Worm (Caenorhabditis elegans) whole organism, L4 larva: ENCODE data around the gene vit-5.

Source experiments
- D1046.2 ChIP-seq: fragments of 200-800 bp; sonication (Bioruptor generic); IDR thresholded peaks from 2 replicates; pipeline ENCODE4 v1.3.6; 2022; ENCODE audit warnings: missing genetic modification characterization, missing compliant biosample characterization
- F37D6.2 ChIP-seq: sonication (generic microtip); optimal IDR thresholded peaks from 2 replicates; lab custom pipeline; 2016; ENCODE audit warnings: mild to moderate bottlenecking, missing genetic modification characterization, missing compliant biosample characterization
- T20F7.1 ChIP-seq: fragments of 200-800 bp; sonication (Bioruptor generic); optimal IDR thresholded peaks from 2 replicates; lab custom pipeline; 2018; ENCODE audit warnings: mild to moderate bottlenecking, missing genetic modification characterization, missing compliant biosample characterization
- Y75B8A.6 ChIP-seq: fragments of 200-800 bp; sonication (Bioruptor generic); IDR thresholded peaks from 2 replicates; pipeline ENCODE4 v1.3.6; 2022; ENCODE audit warnings: missing genetic modification reagents, missing genetic modification characterization, missing compliant biosample characterization
- aha-1 ChIP-seq: fragments of 150-350 bp; peaks from one replicate; lab custom pipeline; 2014; ENCODE audit warnings: missing biosample characterization, missing genetic modification characterization
- ceh-28 ChIP-seq: fragments of 150-350 bp; optimal IDR thresholded peaks from 2 replicates; lab custom pipeline; 2014; ENCODE audit warnings: missing biosample characterization, missing genetic modification reagents, missing genetic modification characterization
- ceh-32 ChIP-seq: sonication (generic microtip); optimal IDR thresholded peaks from 2 replicates; lab custom pipeline; 2016; ENCODE audit warnings: mild to moderate bottlenecking, missing genetic modification characterization, missing compliant biosample characterization; ENCODE audit not compliant: poor library complexity
- ceh-44 ChIP-seq: fragments of 200-800 bp; sonication (Bioruptor generic); IDR thresholded peaks from 2 replicates; pipeline ENCODE4 v1.3.6; 2022; ENCODE audit warnings: missing genetic modification reagents, missing genetic modification characterization, missing compliant biosample characterization
- daf-19 ChIP-seq: fragments of 200-800 bp; sonication (Bioruptor generic); conservative IDR thresholded peaks from 2 replicates; pipeline ENCODE4 v1.3.6; 2022; ENCODE audit warnings: missing genetic modification characterization, missing compliant biosample characterization
- dmd-6 ChIP-seq: fragments of 200-800 bp; sonication (Bioruptor generic); IDR thresholded peaks from 2 replicates; pipeline ENCODE4 v1.3.6; 2022; ENCODE audit warnings: missing genetic modification reagents, missing genetic modification characterization, missing compliant biosample characterization
- dmd-8 ChIP-seq: fragments of 200-800 bp; sonication (Bioruptor generic); IDR thresholded peaks from 2 replicates; pipeline ENCODE4 v1.3.6; 2022; ENCODE audit warnings: missing genetic modification characterization, missing compliant biosample characterization
- egl-43 ChIP-seq: fragments of 200-800 bp; sonication (Bioruptor generic); IDR thresholded peaks from 2 replicates; pipeline ENCODE4 v1.3.6; 2022; ENCODE audit warnings: missing genetic modification reagents, missing genetic modification characterization, missing compliant biosample characterization
- gei-8 ChIP-seq: fragments of 200-800 bp; sonication (Bioruptor generic); optimal IDR thresholded peaks from 2 replicates; lab custom pipeline; 2018; ENCODE audit warnings: mild to moderate bottlenecking, missing genetic modification characterization, missing compliant biosample characterization
- hlh-11 ChIP-seq: fragments of 200-800 bp; sonication (Bioruptor generic); optimal IDR thresholded peaks from 2 replicates; lab custom pipeline; 2018; ENCODE audit warnings: mild to moderate bottlenecking, missing genetic modification characterization, missing compliant biosample characterization
- hlh-30 ChIP-seq: sonication (generic microtip); optimal IDR thresholded peaks from 2 replicates; lab custom pipeline; 2017; ENCODE audit warnings: antibody characterized with exemption, mild to moderate bottlenecking, missing genetic modification characterization, missing compliant biosample characterization; ENCODE audit not compliant: insufficient read depth
- hmg-1.1 ChIP-seq: fragments of 200-800 bp; sonication (Bioruptor generic); IDR thresholded peaks from 2 replicates; pipeline ENCODE4 v1.3.6; 2022; ENCODE audit warnings: missing genetic modification reagents, missing genetic modification characterization, missing compliant biosample characterization
- lin-29 ChIP-seq: fragments of 200-800 bp; sonication (Bioruptor generic); IDR thresholded peaks from 2 replicates; pipeline ENCODE4 v1.3.6; 2022; ENCODE audit warnings: missing genetic modification reagents, missing genetic modification characterization, missing compliant biosample characterization
- lin-38 ChIP-seq: fragments of 200-800 bp; sonication (Bioruptor generic); IDR thresholded peaks from 2 replicates; pipeline ENCODE4 v1.3.6; 2022; ENCODE audit warnings: missing genetic modification reagents, missing genetic modification characterization, missing compliant biosample characterization
- lin-39 ChIP-seq: fragments of 150-350 bp; optimal IDR thresholded peaks from 2 replicates; lab custom pipeline; 2014; ENCODE audit warnings: missing biosample characterization, missing genetic modification reagents, missing genetic modification characterization
- lir-3 ChIP-seq: sonication (generic microtip); optimal IDR thresholded peaks from 2 replicates; lab custom pipeline; 2016; ENCODE audit warnings: mild to moderate bottlenecking, missing genetic modification characterization, missing compliant biosample characterization
- madf-5 ChIP-seq, 2 experiments: fragments of 200-800 bp; sonication (Bioruptor generic); IDR thresholded peaks; 2 replicates each; pipeline ENCODE4 v1.3.6; 2022; ENCODE audit warnings: missing compliant biosample characterization in 2 of 2, missing genetic modification characterization in 2 of 2
- mes-2 ChIP-seq: sonication (generic microtip); optimal IDR thresholded peaks from 2 replicates; lab custom pipeline; 2016; ENCODE audit warnings: missing genotype, mild to moderate bottlenecking, missing genetic modification characterization, missing compliant biosample characterization; ENCODE audit not compliant: poor library complexity, severe bottlenecking
- nhr-102 ChIP-seq: sonication (generic microtip); optimal IDR thresholded peaks from 2 replicates; lab custom pipeline; 2016; ENCODE audit warnings: mild to moderate bottlenecking, missing genetic modification characterization, moderate library complexity, missing compliant biosample characterization
- nhr-25 ChIP-seq: sonication (generic microtip); optimal IDR thresholded peaks from 2 replicates; lab custom pipeline; 2017; ENCODE audit warnings: missing genetic modification characterization, mild to moderate bottlenecking, missing compliant biosample characterization, antibody characterized with exemption, moderate library complexity, borderline replicate concordance; ENCODE audit not compliant: insufficient read depth
- nhr-42 ChIP-seq: fragments of 200-800 bp; sonication (Bioruptor generic); IDR thresholded peaks from 2 replicates; pipeline ENCODE4 v1.3.6; 2022; ENCODE audit warnings: missing genetic modification characterization, missing compliant biosample characterization
- nhr-76 ChIP-seq: fragments of 150-350 bp; optimal IDR thresholded peaks from 2 replicates; lab custom pipeline; 2014; ENCODE audit warnings: missing biosample characterization, missing genetic modification characterization
- pqm-1 ChIP-seq: sonication (generic microtip); optimal IDR thresholded peaks from 2 replicates; lab custom pipeline; 2017; ENCODE audit warnings: missing biosample characterization, missing genetic modification characterization
- set-16 ChIP-seq: fragments of 200-800 bp; sonication (Bioruptor generic); IDR thresholded peaks from 2 replicates; pipeline ENCODE4 v1.3.6; 2022; ENCODE audit warnings: missing genetic modification reagents, missing genetic modification characterization, missing compliant biosample characterization
- snpc-1.2 ChIP-seq: fragments of 200-800 bp; sonication (Bioruptor generic); IDR thresholded peaks from 2 replicates; pipeline ENCODE4 v1.3.6; 2022; ENCODE audit warnings: missing genetic modification reagents, missing genetic modification characterization, missing compliant biosample characterization
- spr-3 ChIP-seq: fragments of 200-800 bp; sonication (Bioruptor generic); optimal IDR thresholded peaks from 2 replicates; lab custom pipeline; 2018; ENCODE audit warnings: mild to moderate bottlenecking, missing genetic modification characterization, missing compliant biosample characterization
- zfp-2 ChIP-seq: sonication (generic microtip); optimal IDR thresholded peaks from 2 replicates; lab custom pipeline; 2016; ENCODE audit warnings: mild to moderate bottlenecking, missing genetic modification characterization, missing compliant biosample characterization
- zfp-3 ChIP-seq: fragments of 200-800 bp; sonication (Bioruptor generic); conservative IDR thresholded peaks from 2 replicates; pipeline ENCODE4 v1.3.6; 2022; ENCODE audit warnings: missing genetic modification reagents, missing genetic modification characterization, missing compliant biosample characterization
- zip-2 ChIP-seq: fragments of 150-350 bp; optimal IDR thresholded peaks from 2 replicates; lab custom pipeline; 2014; ENCODE audit warnings: missing biosample characterization, missing genetic modification characterization

vit-5 gene

ce11 chrX:3401701-3402100, 1.6 kb upstream of the vit-5 start, which contains the start of gene C04F6.9:
C04F6.9 (plus strand) TSS chrX:3402001.
- TF ChIP-seq hmg-1.1 (no peak), aha-1 (peak; percentile 25), mes-2 (tag; lab: Kevin White, UChicago) (no peak), D1046.2 (GFP tag; lab: Robert Waterston, UW) (peak; percentile 69; the same call in 1 of the 2 replicates), set-16 (GFP tag; lab: Robert Waterston, UW) (no peak), hlh-30 (tag; lab: Kevin White, UChicago) (no peak), snpc-1.2 (GFP tag; lab: Robert Waterston, UW) (no peak), F37D6.2 (tag; lab: Kevin White, UChicago) (no peak)

- TF ChIP-seq dmd-6 (peak; percentile 37; the same call in 1 of the 2 replicates), zfp-3 (GFP tag; lab: Robert Waterston, UW) (peak; percentile 72; the same call in 1 of the 2 replicates)
Observed at ce11 chrX:3405813-3406212, 2.5 kb downstream of the vit-5 start.

- TF ChIP-seq zip-2 (tag; lab: Kevin White, UChicago) (no peak), Y75B8A.6 (GFP tag; lab: Robert Waterston, UW) (peak; percentile 43; the same call in 1 of the 2 replicates), T20F7.1 (peak; percentile 26), lir-3 (no peak), nhr-42 (no peak), pqm-1 (tag; lab: Kevin White, UChicago) (no peak), zfp-2 (tag; lab: Kevin White, UChicago) (no peak), ceh-44 (GFP tag; lab: Robert Waterston, UW) (no peak), nhr-102 (tag; lab: Kevin White, UChicago) (no peak), D1046.2 (GFP tag; lab: Robert Waterston, UW) (0 out of 2 replicates have a peak, but pooled peaks have one; percentile 47), nhr-76 (tag; lab: Kevin White, UChicago) (no peak), madf-5 (GFP tag; IDR thresholded peaks at IDR 0.05; lab: Robert Waterston, UW) (no peak), daf-19 (GFP tag; lab: Robert Waterston, UW) (no peak), egl-43 (GFP tag; lab: Robert Waterston, UW) (no peak), dmd-6 (peak; percentile 33; the same call in 1 of the 2 replicates), nhr-25 (tag; lab: Kevin White, UChicago) (no peak), dmd-8 (GFP tag; lab: Robert Waterston, UW) (no peak), lin-38 (GFP tag; lab: Robert Waterston, UW) (no peak), spr-3 (GFP tag; lab: Kevin White, UChicago) (no peak), aha-1 (no peak)
- TF ChIP-seq, all 104 proteins: peak for 4
Observed at ce11 chrX:3408717-3409303, 5.5 kb downstream of the vit-5 start.

- TF ChIP-seq ceh-32 (tag; lab: Kevin White, UChicago) (no peak), hlh-11 (tag; lab: Kevin White, UChicago) (no peak), mes-2 (tag; lab: Kevin White, UChicago) (peak; percentile 44), gei-8 (GFP tag; lab: Kevin White, UChicago) (no peak), ceh-28 (tag; lab: Kevin White, UChicago) (no peak), lir-3 (no peak), aha-1 (peak; percentile 58), lin-29 (no peak), lin-39 (tag; lab: Kevin White, UChicago) (no peak)
Observed at ce11 chrX:3411565-3412022, 8.3 kb downstream of the vit-5 start, which contains the start of gene unc-78. unc-78 (minus strand) TSS chrX:3411615.
